Fruit fly (Drosophila melanogaster): ENCODE data around the gene sky.

- TF ChIP-seq pan (optimal IDR thresholded peaks at IDR 0.05) (no peak), fru (GFP tag; optimal IDR thresholded peaks at IDR 0.05) (no peak), Myc (optimal IDR thresholded peaks at IDR 0.05) (no peak), usp (GFP tag; optimal IDR thresholded peaks at IDR 0.05) (no peak), CG9705 (GFP tag; optimal IDR thresholded peaks at IDR 0.05) (no peak), sv (GFP tag; optimal IDR thresholded peaks at IDR 0.05) (no peak), dmrt93B (GFP tag; optimal IDR thresholded peaks at IDR 0.05) (no peak), h (GFP tag; optimal IDR thresholded peaks at IDR 0.05) (no peak), CG32264 (GFP tag; optimal IDR thresholded peaks at IDR 0.05) (no peak), Hr78 (GFP tag; optimal IDR thresholded peaks at IDR 0.05) (no peak), brk (GFP tag; optimal IDR thresholded peaks at IDR 0.05) (no peak), lola (GFP tag; optimal IDR thresholded peaks at IDR 0.05) (no peak), sage (GFP tag; optimal IDR thresholded peaks at IDR 0.05) (no peak), dl (GFP tag; optimal IDR thresholded peaks at IDR 0.05; ENCODE audit: insufficient read depth in 1 of 2, partially characterized antibody in 2 of 2) (no peak)
Measured at dm6 chr2L:20851592-20851991, 67.1 kb downstream of the sky start.
